Worm (Caenorhabditis elegans): Measurements from ENCODE around the gene ZK970.8.

Gene ZK970.8

ce11 chrII:10283145-10283544, 26.3 kb upstream of the ZK970.8 start:
- TF ChIP-seq lin-26 (GFP tag; IDR thresholded peaks at IDR 0.05) (no peak), aptf-2 (GFP tag; conservative IDR thresholded peaks at IDR 0.05) (no peak), Y67H2A.10 (GFP tag; conservative IDR thresholded peaks at IDR 0.05) (no peak), nfya-2 (GFP tag; IDR thresholded peaks at IDR 0.05) (no peak), snpc-4 (GFP tag; optimal IDR thresholded peaks at IDR 0.05) (no peak), snpc-4 (tag; optimal IDR thresholded peaks at IDR 0.05) (no peak), Y56A3A.18 (GFP tag; IDR thresholded peaks at IDR 0.05) (no peak), ets-4 (GFP tag; optimal IDR thresholded peaks at IDR 0.05) (no peak), dox-1 (GFP tag; IDR thresholded peaks at IDR 0.05) (no peak), F55B11.4 (tag; optimal IDR thresholded peaks at IDR 0.05; ENCODE audit: borderline replicate concordance, insufficient read depth) (no peak)

- TF ChIP-seq mes-4 (tag; optimal IDR thresholded peaks at IDR 0.05) = no peak
- no peak for TF ChIP-seq lsl-1 (GFP tag; optimal IDR thresholded peaks at IDR 0.05)
- TF ChIP-seq mcd-1 (GFP tag; IDR thresholded peaks at IDR 0.05) = no peak
- no peak for TF ChIP-seq cebp-2 (GFP tag; IDR thresholded peaks at IDR 0.05)
- TF ChIP-seq F52B5.7 (tag; optimal IDR thresholded peaks at IDR 0.05) = no peak
- no peak for TF ChIP-seq ceh-91 (GFP tag; IDR thresholded peaks at IDR 0.05)
- no peak for TF ChIP-seq aptf-2 (GFP tag; conservative IDR thresholded peaks at IDR 0.05)
- no peak for TF ChIP-seq madf-8 (GFP tag; conservative IDR thresholded peaks at IDR 0.05)
- TF ChIP-seq unc-62 (GFP tag; optimal IDR thresholded peaks at IDR 0.05) = no peak
- TF ChIP-seq pbrm-1 (GFP tag; IDR thresholded peaks at IDR 0.05) = no peak
- TF ChIP-seq rec-8 (tag; optimal IDR thresholded peaks at IDR 0.05) = no peak
- no peak for TF ChIP-seq Y56A3A.18 (GFP tag; IDR thresholded peaks at IDR 0.05)
- no peak for TF ChIP-seq nfya-1 (tag; optimal IDR thresholded peaks at IDR 0.05; ENCODE audit: borderline replicate concordance, insufficient read depth)
- TF ChIP-seq Y53G8AR.9 (GFP tag; conservative IDR thresholded peaks at IDR 0.05) = no peak
- no peak for TF ChIP-seq B0035.1 (tag; optimal IDR thresholded peaks at IDR 0.05)
- no peak for TF ChIP-seq efl-1 (GFP tag; optimal IDR thresholded peaks at IDR 0.05)
- TF ChIP-seq dpl-1 (GFP tag; optimal IDR thresholded peaks at IDR 0.05) = no peak
- no peak for TF ChIP-seq F39B2.1 (GFP tag; IDR thresholded peaks at IDR 0.05)
- no peak for TF ChIP-seq nhr-90 (tag; optimal IDR thresholded peaks at IDR 0.05)
Measured at ce11 chrII:10284991-10285390, 24.4 kb upstream of the ZK970.8 start.

DNA sequence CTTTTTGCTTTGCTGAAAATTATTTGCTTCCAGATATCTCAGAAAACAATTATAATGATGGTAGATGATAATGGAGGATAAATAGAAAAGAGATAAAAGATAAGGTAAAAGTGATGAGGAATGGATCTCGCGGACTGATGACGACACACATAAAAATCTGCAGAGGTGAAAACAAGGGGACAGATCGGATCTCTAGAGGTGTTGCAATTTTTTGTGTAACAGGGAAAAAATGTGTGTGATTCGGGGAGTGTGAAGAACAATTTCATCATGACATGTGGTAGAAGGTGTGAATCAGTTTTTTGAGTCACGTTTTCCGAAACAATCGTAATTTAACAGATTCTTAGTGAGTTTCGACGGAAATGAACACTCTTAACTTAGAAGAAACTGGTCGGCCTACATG, 20.5 kb upstream of the ZK970.8 start:
- TF ChIP-seq ceh-91 (GFP tag; IDR thresholded peaks at IDR 0.05) = no peak
- TF ChIP-seq T26A5.8 (tag; optimal IDR thresholded peaks at IDR 0.05) = no peak
- TF ChIP-seq rpc-1 (optimal IDR thresholded peaks at IDR 0.05) = no peak
- TF ChIP-seq rpc-1 (tag; optimal IDR thresholded peaks at IDR 0.05) = no peak
- no peak for TF ChIP-seq egrh-3 (GFP tag; IDR thresholded peaks at IDR 0.05)
- TF ChIP-seq nhr-90 (tag; optimal IDR thresholded peaks at IDR 0.05) = no peak

ce11 chrII:10294262-10294661, 15.2 kb upstream of the ZK970.8 start:
- TF ChIP-seq efl-1 (GFP tag; optimal IDR thresholded peaks at IDR 0.05) (no peak), lin-40 (tag; optimal IDR thresholded peaks at IDR 0.05) (peak; percentile 15)

ce11 chrII:10300082-10300749, 9.2 kb upstream of the ZK970.8 start, which contains the start of gene nep-26:
TSS of gene nep-26 (minus strand) at chrII:10300132.
- TF ChIP-seq hsf-1 (GFP tag; IDR thresholded peaks at IDR 0.05) (0 out of 2 replicates have a peak, but pooled peaks have one; percentile 17), lin-54 (GFP tag; optimal IDR thresholded peaks at IDR 0.05) (no peak), K11D2.4 (GFP tag; IDR thresholded peaks at IDR 0.05) (0 out of 2 replicates have a peak, but pooled peaks have one; percentile 25)
